Worm (Caenorhabditis elegans) whole organism, mixed stage, embryonic: ENCODE data around the gene cyn-9.

Source experiments
- M03D4.4 ChIP-seq: sonication (generic microtip); optimal IDR thresholded peaks from 2 replicates; lab custom pipeline; 2017; ENCODE audit warnings: mild to moderate bottlenecking, missing genetic modification characterization, missing compliant biosample characterization
- blmp-1 ChIP-seq: fragments of 150-350 bp; optimal IDR thresholded peaks from 2 replicates; lab custom pipeline; 2014; ENCODE audit warnings: missing biosample characterization, missing genetic modification characterization
- ceh-39 ChIP-seq: fragments of 150-350 bp; optimal IDR thresholded peaks from 2 replicates; lab custom pipeline; 2014; ENCODE audit warnings: missing biosample characterization, missing genetic modification characterization
- ceh-43 ChIP-seq: fragments of 200-800 bp; sonication (Bioruptor generic); optimal IDR thresholded peaks from 2 replicates; lab custom pipeline; 2018; ENCODE audit warnings: mild to moderate bottlenecking, missing genetic modification characterization, moderate library complexity, missing compliant biosample characterization
- ces-1 ChIP-seq: fragments of 150-350 bp; optimal IDR thresholded peaks from 2 replicates; lab custom pipeline; 2014; ENCODE audit warnings: missing biosample characterization, missing genetic modification reagents, missing genetic modification characterization
- drap-1 ChIP-seq: fragments of 200-800 bp; sonication (Bioruptor generic); optimal IDR thresholded peaks from 3 replicates; lab custom pipeline; 2018; ENCODE audit warnings: mild to moderate bottlenecking, missing genetic modification characterization, missing compliant biosample characterization
- elt-1 ChIP-seq: sonication (generic microtip); optimal IDR thresholded peaks from 2 replicates; lab custom pipeline; 2017; ENCODE audit warnings: missing genetic modification characterization, mild to moderate bottlenecking, missing compliant biosample characterization, antibody characterized with exemption, moderate library complexity, borderline replicate concordance; ENCODE audit not compliant: insufficient read depth
- elt-3 ChIP-seq: fragments of 150-350 bp; optimal IDR thresholded peaks from 2 replicates; lab custom pipeline; 2014; ENCODE audit warnings: missing biosample characterization, missing genetic modification characterization
- flh-1 ChIP-seq: fragments of 200-800 bp; sonication (Bioruptor generic); optimal IDR thresholded peaks from 2 replicates; lab custom pipeline; 2018; ENCODE audit warnings: mild to moderate bottlenecking, missing genetic modification characterization, moderate library complexity, missing compliant biosample characterization
- ham-2 ChIP-seq: fragments of 200-800 bp; sonication (Bioruptor generic); optimal IDR thresholded peaks from 2 replicates; lab custom pipeline; 2018; ENCODE audit warnings: mild to moderate bottlenecking, missing genetic modification characterization, missing compliant biosample characterization
- hlh-1 ChIP-seq: fragments of 150-350 bp; optimal IDR thresholded peaks from 2 replicates; lab custom pipeline; 2014; ENCODE audit warnings: missing biosample characterization, missing genetic modification reagents, missing genetic modification characterization
- lin-13 ChIP-seq: fragments of 150-350 bp; optimal IDR thresholded peaks from 2 replicates; lab custom pipeline; 2014; ENCODE audit warnings: missing biosample characterization, missing genetic modification characterization
- lin-32 ChIP-seq: fragments of 200-800 bp; sonication (Bioruptor generic); optimal IDR thresholded peaks from 2 replicates; lab custom pipeline; 2018; ENCODE audit warnings: mild to moderate bottlenecking, missing genetic modification characterization, missing compliant biosample characterization
- mab-5 ChIP-seq: fragments of 150-350 bp; optimal IDR thresholded peaks from 2 replicates; lab custom pipeline; 2014; ENCODE audit warnings: missing biosample characterization, missing genetic modification characterization
- mep-1 ChIP-seq: fragments of 150-350 bp; optimal IDR thresholded peaks from 2 replicates; lab custom pipeline; 2017; ENCODE audit warnings: missing biosample characterization, missing genetic modification reagents, missing genetic modification characterization, inconsistent platforms
- mls-2 ChIP-seq: sonication (generic microtip); optimal IDR thresholded peaks from 2 replicates; lab custom pipeline; 2016; ENCODE audit warnings: mild to moderate bottlenecking, missing genetic modification characterization, moderate library complexity, missing compliant biosample characterization
- nhr-12 ChIP-seq: fragments of 150-350 bp; optimal IDR thresholded peaks from 2 replicates; lab custom pipeline; 2014; ENCODE audit warnings: missing biosample characterization, missing genetic modification characterization
- nhr-2 ChIP-seq: fragments of 150-350 bp; optimal IDR thresholded peaks from 2 replicates; lab custom pipeline; 2014; ENCODE audit warnings: missing biosample characterization, missing genetic modification characterization
- pha-4 ChIP-seq: fragments of 150-350 bp; optimal IDR thresholded peaks from 2 replicates; lab custom pipeline; 2018; ENCODE audit warnings: missing biosample characterization, missing genetic modification reagents, missing genetic modification characterization
- sem-2 ChIP-seq: fragments of 200-800 bp; sonication (Bioruptor generic); optimal IDR thresholded peaks from 2 replicates; lab custom pipeline; 2018; ENCODE audit warnings: mild to moderate bottlenecking, missing genetic modification characterization, missing compliant biosample characterization
- snpc-4 ChIP-seq: fragments of 150-350 bp; optimal IDR thresholded peaks from 2 replicates; lab custom pipeline; 2014; ENCODE audit warnings: missing biosample characterization, missing genetic modification characterization
- sptf-1 ChIP-seq: sonication (generic microtip); optimal IDR thresholded peaks from 2 replicates; lab custom pipeline; 2017; ENCODE audit warnings: mild to moderate bottlenecking, missing genetic modification characterization, moderate library complexity, missing compliant biosample characterization
- tbx-8 ChIP-seq: fragments of 200-800 bp; sonication (Bioruptor generic); optimal IDR thresholded peaks from 2 replicates; lab custom pipeline; 2018; ENCODE audit warnings: mild to moderate bottlenecking, missing genetic modification characterization, moderate library complexity, missing compliant biosample characterization
- unc-120 ChIP-seq: sonication (generic microtip); optimal IDR thresholded peaks from 2 replicates; lab custom pipeline; 2017; ENCODE audit warnings: missing genetic modification characterization, missing compliant biosample characterization; ENCODE audit not compliant: poor library complexity, severe bottlenecking
- unc-62 ChIP-seq: fragments of 150-350 bp; optimal IDR thresholded peaks from 2 replicates; lab custom pipeline; 2014; ENCODE audit warnings: missing biosample characterization, missing genetic modification reagents, missing genetic modification characterization
- zip-8 ChIP-seq: fragments of 150-350 bp; optimal IDR thresholded peaks from 2 replicates; lab custom pipeline; 2014; ENCODE audit warnings: missing biosample characterization, missing genetic modification characterization
- ztf-11 ChIP-seq: fragments of 150-350 bp; optimal IDR thresholded peaks from 2 replicates; lab custom pipeline; 2014; ENCODE audit warnings: missing biosample characterization, missing genetic modification characterization

The cyn-9 gene

ce11 chrIII:3698366-3698765 lies 1.1 kb downstream of the cyn-9 start:
- TF ChIP-seq unc-62 (GFP tag; lab: Kevin White, UChicago) = no peak
- no peak for TF ChIP-seq ham-2 (GFP tag; lab: Kevin White, UChicago)
- no peak for TF ChIP-seq drap-1 (GFP tag; lab: Kevin White, UChicago)
- TF ChIP-seq mab-5 = no peak
- TF ChIP-seq mep-1 (tag; lab: Kevin White, UChicago) = no peak
- no peak for TF ChIP-seq nhr-12 (tag; lab: Kevin White, UChicago)
- no peak for TF ChIP-seq ztf-11 (tag; lab: Kevin White, UChicago)
- TF ChIP-seq blmp-1 = no peak
- no peak for TF ChIP-seq nhr-2
- no peak for TF ChIP-seq zip-8 (tag; lab: Kevin White, UChicago)

- TF ChIP-seq M03D4.4 (tag; lab: Kevin White, UChicago) (no peak), sem-2 (no peak), nhr-12 (tag; lab: Kevin White, UChicago) (no peak), pha-4 (no peak), hlh-1 (tag; lab: Kevin White, UChicago) (no peak), ham-2 (GFP tag; lab: Kevin White, UChicago) (no peak), blmp-1 (no peak), ceh-43 (GFP tag; lab: Kevin White, UChicago) (no peak), ces-1 (GFP tag; lab: Kevin White, UChicago) (no peak), flh-1 (GFP tag; lab: Kevin White, UChicago) (no peak), ceh-39 (tag; lab: Kevin White, UChicago) (no peak), tbx-8 (GFP tag; lab: Kevin White, UChicago) (no peak), unc-62 (GFP tag; lab: Kevin White, UChicago) (no peak), sptf-1 (no peak), snpc-4 (tag; lab: Kevin White, UChicago) (no peak), mls-2 (tag; lab: Kevin White, UChicago) (no peak), unc-120 (tag; lab: Kevin White, UChicago) (no peak), mab-5 (no peak), mep-1 (tag; lab: Kevin White, UChicago) (no peak), lin-13 (tag; lab: Kevin White, UChicago) (no peak)
These were observed 4.9 kb downstream of the cyn-9 start, which contains the start of gene npr-15 for ce11 chrIII:3694572-3694971. npr-15 (minus strand) TSS chrIII:3694672.

- no peak for TF ChIP-seq nhr-12 (tag; lab: Kevin White, UChicago)
- TF ChIP-seq ces-1 (GFP tag; lab: Kevin White, UChicago) = peak; percentile 69
These were observed 6.9 kb downstream of the cyn-9 start for ce11 chrIII:3692516-3692915.

ce11 chrIII:3682869-3683403 lies 16.5 kb downstream of the cyn-9 start:
- TF ChIP-seq lin-32 (GFP tag; lab: Kevin White, UChicago) (no peak), snpc-4 (tag; lab: Kevin White, UChicago) (no peak)
- TF ChIP-seq, all 35 proteins: peak for 0

- TF ChIP-seq tbx-8 (GFP tag; lab: Kevin White, UChicago) (no peak), lin-32 (GFP tag; lab: Kevin White, UChicago) (no peak), snpc-4 (tag; lab: Kevin White, UChicago) (no peak), ces-1 (GFP tag; lab: Kevin White, UChicago) (peak; percentile 55), sptf-1 (no peak), sem-2 (no peak), mls-2 (tag; lab: Kevin White, UChicago) (peak; percentile 26), ztf-11 (tag; lab: Kevin White, UChicago) (no peak), blmp-1 (peak; percentile 86), elt-3 (tag; lab: Kevin White, UChicago) (no peak), ham-2 (GFP tag; lab: Kevin White, UChicago) (no peak)
These were observed 18.0 kb downstream of the cyn-9 start for ce11 chrIII:3681351-3681938.

ce11 chrIII:3679083-3679482 lies 20.4 kb downstream of the cyn-9 start:
- TF ChIP-seq nhr-2 (no peak), elt-1 (tag; lab: Kevin White, UChicago) (no peak), lin-32 (GFP tag; lab: Kevin White, UChicago) (peak; percentile 17), unc-120 (tag; lab: Kevin White, UChicago) (peak; percentile 5), unc-62 (GFP tag; lab: Kevin White, UChicago) (peak; percentile 18), ceh-39 (tag; lab: Kevin White, UChicago) (no peak), sem-2 (no peak), hlh-1 (tag; lab: Kevin White, UChicago) (peak; percentile 92), ces-1 (GFP tag; lab: Kevin White, UChicago) (peak; percentile 87), blmp-1 (no peak)
